Worm (Caenorhabditis elegans) whole organism, late embryonic: ENCODE data around the gene F38B7.3.
A peak's percentile ranks its signal among the peaks of the same experiment; 100 is the strongest.

ENCODE experiments used
- C08G9.2 ChIP-seq: sonication (generic microtip); optimal IDR thresholded peaks from 2 replicates; lab custom pipeline; 2016; ENCODE audit warnings: mild to moderate bottlenecking, missing genetic modification characterization, moderate library complexity, missing compliant biosample characterization
- C38D4.7 ChIP-seq: fragments of 200-800 bp; sonication (Bioruptor generic); optimal IDR thresholded peaks from 2 replicates; lab custom pipeline; 2018; ENCODE audit warnings: mild to moderate bottlenecking, missing genetic modification characterization, moderate library complexity, missing compliant biosample characterization
- K02D7.2 ChIP-seq: sonication (generic microtip); optimal IDR thresholded peaks from 2 replicates; lab custom pipeline; 2017; ENCODE audit warnings: mild to moderate bottlenecking, missing genetic modification characterization, missing compliant biosample characterization
- T23F11.4 ChIP-seq: fragments of 200-800 bp; sonication (Bioruptor generic); optimal IDR thresholded peaks from 2 replicates; lab custom pipeline; 2018; ENCODE audit warnings: mild to moderate bottlenecking, missing genetic modification characterization, missing compliant biosample characterization
- Y22D7AL.16 ChIP-seq: sonication (generic microtip); optimal IDR thresholded peaks from 2 replicates; lab custom pipeline; 2016; ENCODE audit warnings: missing genetic modification characterization, missing compliant biosample characterization
- ama-1 ChIP-seq: fragments of 150-350 bp; optimal IDR thresholded peaks from 2 replicates; lab custom pipeline; 2014
- ceh-14 ChIP-seq: sonication (generic microtip); optimal IDR thresholded peaks from 2 replicates; lab custom pipeline; 2016; ENCODE audit warnings: missing genotype, missing genetic modification characterization, missing compliant biosample characterization
- ceh-18 ChIP-seq: sonication (generic microtip); optimal IDR thresholded peaks from 2 replicates; lab custom pipeline; 2016; ENCODE audit warnings: missing genetic modification characterization, missing compliant biosample characterization
- ceh-19 ChIP-seq: fragments of 200-800 bp; sonication (Bioruptor generic); optimal IDR thresholded peaks from 2 replicates; lab custom pipeline; 2018; ENCODE audit warnings: mild to moderate bottlenecking, missing genetic modification characterization, missing compliant biosample characterization
- ceh-24 ChIP-seq: sonication (generic microtip); optimal IDR thresholded peaks from 2 replicates; lab custom pipeline; 2016; ENCODE audit warnings: mild to moderate bottlenecking, missing genetic modification characterization, missing compliant biosample characterization
- ceh-30 ChIP-seq: fragments of 150-350 bp; optimal IDR thresholded peaks from 2 replicates; lab custom pipeline; 2014; ENCODE audit warnings: missing biosample characterization, missing genetic modification characterization
- ceh-31 ChIP-seq: sonication (generic microtip); optimal IDR thresholded peaks from 2 replicates; lab custom pipeline; 2016; ENCODE audit warnings: missing genetic modification characterization, missing compliant biosample characterization
- ceh-34 ChIP-seq: sonication (generic microtip); optimal IDR thresholded peaks from 2 replicates; lab custom pipeline; 2016; ENCODE audit warnings: mild to moderate bottlenecking, missing genetic modification characterization, missing compliant biosample characterization
- ceh-45 ChIP-seq: fragments of 200-800 bp; sonication (Bioruptor generic); IDR thresholded peaks from 2 replicates; pipeline ENCODE4 v1.3.6; 2022; ENCODE audit warnings: missing genetic modification reagents, missing genetic modification characterization, missing compliant biosample characterization
- ceh-48 ChIP-seq: sonication (generic microtip); optimal IDR thresholded peaks from 2 replicates; lab custom pipeline; 2016; ENCODE audit warnings: missing genetic modification characterization, inconsistent platforms, missing compliant biosample characterization
- ceh-6 ChIP-seq: fragments of 200-800 bp; sonication (Bioruptor generic); optimal IDR thresholded peaks from 2 replicates; lab custom pipeline; 2018; ENCODE audit warnings: mild to moderate bottlenecking, missing genetic modification characterization, missing compliant biosample characterization
- ceh-9 ChIP-seq: sonication (generic microtip); optimal IDR thresholded peaks from 2 replicates; lab custom pipeline; 2016; ENCODE audit warnings: mild to moderate bottlenecking, missing genetic modification characterization, inconsistent platforms, missing compliant biosample characterization
- che-1 ChIP-seq: sonication (generic microtip); optimal IDR thresholded peaks from 2 replicates; lab custom pipeline; 2016; ENCODE audit warnings: mild to moderate bottlenecking, missing genetic modification characterization, missing compliant biosample characterization
- dmd-4 ChIP-seq: sonication (generic microtip); optimal IDR thresholded peaks from 2 replicates; lab custom pipeline; 2016; ENCODE audit warnings: borderline replicate concordance, missing genetic modification characterization, missing compliant biosample characterization
- dve-1 ChIP-seq: sonication (generic microtip); optimal IDR thresholded peaks from 2 replicates; lab custom pipeline; 2017; ENCODE audit warnings: antibody characterized with exemption, mild to moderate bottlenecking, missing genetic modification characterization, missing compliant biosample characterization
- elt-2 ChIP-seq: sonication (generic microtip); optimal IDR thresholded peaks from 2 replicates; lab custom pipeline; 2016; ENCODE audit warnings: missing genetic modification reagents, missing genetic modification characterization, missing compliant biosample characterization
- ets-4 ChIP-seq: sonication (generic microtip); optimal IDR thresholded peaks from 2 replicates; lab custom pipeline; 2016; ENCODE audit warnings: missing genetic modification characterization, missing compliant biosample characterization
- eyg-1 ChIP-seq: sonication (generic microtip); optimal IDR thresholded peaks from 2 replicates; lab custom pipeline; 2016; ENCODE audit warnings: missing genotype, missing genetic modification characterization, missing compliant biosample characterization
- fkh-10 ChIP-seq: fragments of 150-350 bp; optimal IDR thresholded peaks from 2 replicates; lab custom pipeline; 2014; ENCODE audit warnings: missing biosample characterization, missing genetic modification reagents, missing genetic modification characterization
- gmeb-2 ChIP-seq: sonication (generic microtip); optimal IDR thresholded peaks from 2 replicates; lab custom pipeline; 2016; ENCODE audit warnings: missing genetic modification characterization, inconsistent platforms, missing compliant biosample characterization
- hlh-13 ChIP-seq: fragments of 200-800 bp; sonication (Bioruptor generic); optimal IDR thresholded peaks from 2 replicates; lab custom pipeline; 2018; ENCODE audit warnings: mild to moderate bottlenecking, missing genetic modification characterization, missing compliant biosample characterization
- hlh-30 ChIP-seq: sonication (generic microtip); optimal IDR thresholded peaks from 2 replicates; lab custom pipeline; 2017; ENCODE audit warnings: antibody characterized with exemption, missing genetic modification characterization, missing compliant biosample characterization; ENCODE audit not compliant: insufficient read depth
- hlh-8 ChIP-seq: sonication (generic microtip); optimal IDR thresholded peaks from 2 replicates; lab custom pipeline; 2016; ENCODE audit warnings: missing genotype, missing genetic modification characterization, missing compliant biosample characterization
- lim-6 ChIP-seq: sonication (generic microtip); optimal IDR thresholded peaks from 2 replicates; lab custom pipeline; 2016; ENCODE audit warnings: missing genetic modification characterization, missing compliant biosample characterization
- lin-11 ChIP-seq: fragments of 200-800 bp; sonication (Bioruptor generic); optimal IDR thresholded peaks from 2 replicates; lab custom pipeline; 2018; ENCODE audit warnings: mild to moderate bottlenecking, missing genetic modification characterization, missing compliant biosample characterization
- madf-2 ChIP-seq: sonication (generic microtip); optimal IDR thresholded peaks from 2 replicates; lab custom pipeline; 2017; ENCODE audit warnings: missing genetic modification characterization, missing compliant biosample characterization
- mec-3 ChIP-seq: sonication (generic microtip); optimal IDR thresholded peaks from 2 replicates; lab custom pipeline; 2016; ENCODE audit warnings: borderline replicate concordance, missing genetic modification characterization, missing compliant biosample characterization
- nfya-1 ChIP-seq: sonication (generic microtip); optimal IDR thresholded peaks from 2 replicates; lab custom pipeline; 2017; ENCODE audit warnings: missing genetic modification characterization, mild to moderate bottlenecking, missing compliant biosample characterization, antibody characterized with exemption, moderate library complexity
- nhr-232 ChIP-seq: sonication (generic microtip); optimal IDR thresholded peaks from 2 replicates; lab custom pipeline; 2016; ENCODE audit warnings: missing genetic modification characterization, missing compliant biosample characterization
- npax-4 ChIP-seq: sonication (generic microtip); optimal IDR thresholded peaks from 2 replicates; lab custom pipeline; 2016; ENCODE audit warnings: missing genetic modification characterization, missing compliant biosample characterization
- pag-3 ChIP-seq: sonication (generic microtip); optimal IDR thresholded peaks from 2 replicates; lab custom pipeline; 2016; ENCODE audit warnings: missing compliant biosample characterization, missing genetic modification characterization, borderline replicate concordance
- pax-1 ChIP-seq: fragments of 150-350 bp; optimal IDR thresholded peaks from 2 replicates; lab custom pipeline; 2014; ENCODE audit warnings: missing biosample characterization, missing genetic modification characterization
- pha-4 ChIP-seq: fragments of 150-350 bp; optimal IDR thresholded peaks from 2 replicates; lab custom pipeline; 2018; ENCODE audit warnings: missing biosample characterization, missing genetic modification reagents, missing genetic modification characterization
- pqm-1 ChIP-seq: sonication (generic microtip); optimal IDR thresholded peaks from 2 replicates; lab custom pipeline; 2016; ENCODE audit warnings: missing genetic modification characterization, missing compliant biosample characterization
- ref-2 ChIP-seq: sonication (generic microtip); optimal IDR thresholded peaks from 2 replicates; lab custom pipeline; 2016; ENCODE audit warnings: missing genetic modification characterization, missing compliant biosample characterization
- rnt-1 ChIP-seq: sonication (generic microtip); optimal IDR thresholded peaks from 2 replicates; lab custom pipeline; 2016; ENCODE audit warnings: missing genetic modification characterization, missing compliant biosample characterization
- sdc-2 ChIP-seq: sonication (generic microtip); optimal IDR thresholded peaks from 2 replicates; lab custom pipeline; 2016; ENCODE audit warnings: missing genotype, missing genetic modification characterization, missing compliant biosample characterization
- sox-2 ChIP-seq: fragments of 200-800 bp; sonication (Bioruptor generic); IDR thresholded peaks from 2 replicates; pipeline ENCODE4 v1.3.6; 2022; ENCODE audit warnings: missing genetic modification reagents, missing genetic modification characterization, missing compliant biosample characterization
- sox-4 ChIP-seq: sonication (generic microtip); optimal IDR thresholded peaks from 2 replicates; lab custom pipeline; 2017; ENCODE audit warnings: mild to moderate bottlenecking, missing genetic modification characterization, inconsistent platforms, missing compliant biosample characterization
- tbx-2 ChIP-seq: sonication (generic microtip); optimal IDR thresholded peaks from 2 replicates; lab custom pipeline; 2016; ENCODE audit warnings: missing genetic modification characterization, missing compliant biosample characterization
- ttx-3 ChIP-seq: sonication (generic microtip); optimal IDR thresholded peaks from 2 replicates; lab custom pipeline; 2016; ENCODE audit warnings: missing genetic modification reagents, missing genetic modification characterization, missing compliant biosample characterization
- unc-3 ChIP-seq, 2 experiments: fragments of 200-800 bp in 1 of 2; sonication (Bioruptor generic) in 1 of 2; sonication (generic microtip) in 1 of 2; conservative IDR thresholded peaks in 1 of 2; optimal IDR thresholded peaks in 1 of 2; 2 replicates each; pipeline versions ENCODE4 v1.3.6 to Lab custom; 2016 to 2022; ENCODE audit warnings: missing compliant biosample characterization in 2 of 2, missing genetic modification characterization in 2 of 2, missing genetic modification reagents in 1 of 2
- unc-42 ChIP-seq: sonication (generic microtip); optimal IDR thresholded peaks from 2 replicates; lab custom pipeline; 2016; ENCODE audit warnings: missing genotype, missing genetic modification characterization, missing compliant biosample characterization
- unc-55 ChIP-seq: sonication (generic microtip); optimal IDR thresholded peaks from 2 replicates; lab custom pipeline; 2017; ENCODE audit warnings: missing biosample characterization, missing genetic modification reagents, missing genetic modification characterization
- unc-86 ChIP-seq: sonication (generic microtip); optimal IDR thresholded peaks from 2 replicates; lab custom pipeline; 2016; ENCODE audit warnings: missing genetic modification characterization, missing compliant biosample characterization

F38B7.3 gene

DNA sequence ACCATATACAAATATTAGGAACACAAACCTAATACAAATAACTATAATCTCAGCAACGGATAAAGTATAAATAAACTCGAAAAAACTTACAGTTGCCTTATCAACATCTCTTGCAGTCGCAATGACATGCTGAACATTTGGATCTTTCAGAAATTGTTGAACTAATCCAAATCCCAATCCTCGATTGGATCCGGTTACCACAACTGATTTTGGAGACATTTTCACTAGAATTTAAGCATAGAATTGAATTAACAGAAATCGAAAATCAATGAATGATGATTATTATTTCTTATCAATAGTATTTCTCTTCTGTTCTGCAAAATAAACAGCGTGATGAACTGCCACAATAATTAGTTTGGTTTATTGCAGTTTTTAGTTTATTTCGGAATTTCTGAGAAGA, 28.7 kb upstream of the F38B7.3 start, which contains the start of the genes C55A6.11 and C55A6.7:
Gene C55A6.11, plus strand, starts transcription at position 301 of the 400 bp plus-strand sequence.
Gene C55A6.7, minus strand, starts transcription at position 316 of the 400 bp plus-strand sequence.
- TF ChIP-seq sox-4 (tag; lab: Kevin White, UChicago) (no peak), pax-1 (no peak), dmd-4 (tag; lab: Kevin White, UChicago) (no peak), ceh-24 (tag; lab: Kevin White, UChicago) (no peak), ceh-19 (GFP tag; lab: Kevin White, UChicago) (no peak), eyg-1 (tag; lab: Kevin White, UChicago) (no peak), unc-42 (tag; lab: Kevin White, UChicago) (no peak), ceh-9 (tag; lab: Kevin White, UChicago) (no peak), ama-1 (lab: Kevin White, UChicago) (no peak)

DNA sequence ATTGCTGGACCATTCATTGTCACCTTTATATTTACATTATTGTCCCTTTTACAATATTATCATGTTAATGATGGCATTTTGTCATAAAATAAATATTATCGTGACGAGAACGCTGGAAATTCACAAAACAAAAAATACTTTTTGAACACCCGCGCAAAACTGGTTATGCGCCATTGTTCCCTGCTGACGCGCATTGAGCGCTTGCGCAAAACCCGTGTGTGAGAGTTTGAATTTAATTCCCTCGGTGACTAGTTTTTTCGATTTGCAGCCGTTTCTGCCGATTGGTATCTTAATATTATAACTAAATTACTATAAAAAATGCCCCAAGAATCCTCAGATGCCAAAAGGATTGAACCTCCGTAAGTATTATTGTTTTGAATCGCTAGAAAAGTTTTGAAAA, 27.5 kb upstream of the F38B7.3 start, which contains the start of gene pafo-1:
Gene pafo-1, plus strand, starts transcription at position 256 of the 400 bp plus-strand sequence.
- TF ChIP-seq dve-1 (tag; lab: Kevin White, UChicago) (peak; percentile 27), ceh-18 (tag; lab: Kevin White, UChicago) (peak; percentile 30), ceh-24 (tag; lab: Kevin White, UChicago) (no peak), pax-1 (no peak), ceh-45 (no peak), unc-55 (GFP tag; lab: Kevin White, UChicago) (peak; percentile 53), tbx-2 (tag; lab: Kevin White, UChicago) (peak; percentile 57), ceh-9 (tag; lab: Kevin White, UChicago) (no peak), nfya-1 (tag; lab: Kevin White, UChicago) (peak; percentile 73), hlh-8 (tag; lab: Kevin White, UChicago) (no peak), ets-4 (tag; lab: Kevin White, UChicago) (peak; percentile 9), ceh-6 (GFP tag; lab: Kevin White, UChicago) (no peak), pag-3 (tag; lab: Kevin White, UChicago) (no peak), hlh-13 (GFP tag; lab: Kevin White, UChicago) (no peak), eyg-1 (tag; lab: Kevin White, UChicago) (no peak), elt-2 (peak; percentile 74), lim-6 (tag; lab: Kevin White, UChicago) (no peak), unc-3 (GFP tag; conservative IDR thresholded peaks at IDR 0.05; lab: Robert Waterston, UW) (peak; percentile 50; the same call in 1 of the 2 replicates), unc-3 (tag; optimal IDR thresholded peaks at IDR 0.05; lab: Kevin White, UChicago) (peak; percentile 49), npax-4 (tag; lab: Kevin White, UChicago) (no peak), madf-2 (tag; lab: Kevin White, UChicago) (peak; percentile 42), ceh-48 (tag; lab: Kevin White, UChicago) (peak; percentile 33), lin-11 (tag; lab: Kevin White, UChicago) (peak; percentile 40), ref-2 (tag; lab: Kevin White, UChicago) (no peak), T23F11.4 (GFP tag; lab: Kevin White, UChicago) (no peak), ceh-30 (tag; lab: Kevin White, UChicago) (no peak), unc-86 (peak; percentile 52), ceh-14 (tag; lab: Kevin White, UChicago) (peak; percentile 36), sox-2 (0 out of 2 replicates have a peak, but pooled peaks have one; percentile 33), fkh-10 (GFP tag; lab: Kevin White, UChicago) (no peak), pha-4 (tag; lab: Kevin White, UChicago) (no peak), mec-3 (tag; lab: Kevin White, UChicago) (no peak), ceh-34 (no peak), pqm-1 (tag; lab: Kevin White, UChicago) (no peak), rnt-1 (tag; lab: Kevin White, UChicago) (peak; percentile 25), K02D7.2 (no peak), nhr-232 (tag; lab: Kevin White, UChicago) (no peak), Y22D7AL.16 (tag; lab: Kevin White, UChicago) (no peak), sdc-2 (no peak), gmeb-2 (tag; lab: Kevin White, UChicago) (peak; percentile 50), ceh-31 (peak; percentile 43), C38D4.7 (GFP tag; lab: Kevin White, UChicago) (peak; percentile 30), hlh-30 (tag; lab: Kevin White, UChicago) (peak; percentile 29), che-1 (peak; percentile 63), C08G9.2 (tag; lab: Kevin White, UChicago) (no peak), ttx-3 (tag; lab: Kevin White, UChicago) (peak; percentile 12)
